Worm (Caenorhabditis elegans) whole organism, L4 larva: ENCODE data around the gene F53F4.11.

Source experiments
- lin-39 ChIP-seq: fragments of 150-350 bp; optimal IDR thresholded peaks from 2 replicates; lab custom pipeline; 2014; ENCODE audit warnings: missing biosample characterization, missing genetic modification reagents, missing genetic modification characterization
- unc-62 ChIP-seq, 3 experiments: fragments of 150-350 bp in 1 of 3; sonication (generic microtip); optimal IDR thresholded peaks in 2 of 3; peaks in 1 of 3; 1 replicate in 1 of 3; 2 replicates in 2 of 3; lab custom pipeline; 2014 to 2017; ENCODE audit warnings: missing biosample characterization in 3 of 3, missing genetic modification characterization in 3 of 3, missing genetic modification reagents in 3 of 3, missing genotype in 1 of 3

DNA sequence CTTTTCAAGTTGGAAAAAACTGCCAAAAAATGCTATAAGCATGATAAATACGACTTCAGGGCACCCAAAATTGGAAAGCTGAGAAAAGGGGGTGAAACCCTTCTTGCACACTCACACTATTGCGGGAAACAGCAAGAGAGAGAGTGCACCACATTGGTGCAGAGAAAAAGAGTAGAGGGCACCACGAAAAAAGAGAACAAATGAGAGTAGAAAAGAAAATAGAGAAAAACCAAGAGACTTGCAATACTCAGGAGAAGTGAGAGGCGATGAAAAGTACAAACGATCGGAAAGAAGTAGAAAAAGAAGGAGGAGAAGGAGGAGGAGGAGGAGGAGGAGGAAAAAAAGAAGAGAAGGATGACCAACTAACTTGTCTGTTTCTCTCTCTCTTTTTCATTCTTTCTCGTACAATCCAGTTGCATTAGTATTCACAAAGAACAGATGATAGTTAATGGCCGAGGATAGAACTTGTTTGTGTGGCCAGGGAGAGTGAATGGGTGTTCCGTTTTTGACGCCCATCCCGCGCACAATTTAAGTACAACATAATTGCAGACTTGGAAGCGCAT is 31.0 kb upstream of the F53F4.11 start:
- TF ChIP-seq lin-39 (peak; percentile 41), unc-62 (GFP tag; optimal IDR thresholded peaks at IDR 0.05 in 1 of 2; lab: Kevin White, UChicago) (peak in 1 of 2 experiments; percentile 99), unc-62 (tag; optimal IDR thresholded peaks at IDR 0.05; lab: Kevin White, UChicago) (no peak)
